Worm (Caenorhabditis elegans): ENCODE measurements around the gene Y68A4B.3.

The Y68A4B.3 gene

DNA sequence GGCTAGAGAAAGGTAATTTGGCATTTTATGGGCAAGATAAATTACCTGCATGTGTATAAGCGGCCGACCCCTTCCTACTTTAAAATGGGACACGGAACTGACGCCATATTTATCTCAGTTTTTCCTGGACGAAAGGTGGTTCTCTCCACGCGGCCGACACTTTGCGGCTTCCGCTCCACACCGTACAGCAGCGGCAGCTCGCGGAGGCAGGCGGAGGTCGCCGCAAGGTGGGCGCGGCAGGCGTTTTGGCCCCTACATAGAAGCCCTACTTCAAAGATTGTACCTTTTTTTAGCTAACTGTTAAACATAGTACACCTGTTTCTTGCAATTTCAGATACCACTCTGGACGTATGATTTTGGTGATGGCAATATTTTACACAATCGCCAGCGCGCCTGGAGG, 36.0 kb downstream of the Y68A4B.3 start:
- no peak for TF ChIP-seq unc-30 (tag; optimal IDR thresholded peaks at IDR 0.05)
- TF ChIP-seq ceh-8 (GFP tag; optimal IDR thresholded peaks at IDR 0.05), result no peak
- TF ChIP-seq nhr-11 (tag; optimal IDR thresholded peaks at IDR 0.05), result no peak
- no peak for TF ChIP-seq fos-1 (tag; optimal IDR thresholded peaks at IDR 0.05)

DNA sequence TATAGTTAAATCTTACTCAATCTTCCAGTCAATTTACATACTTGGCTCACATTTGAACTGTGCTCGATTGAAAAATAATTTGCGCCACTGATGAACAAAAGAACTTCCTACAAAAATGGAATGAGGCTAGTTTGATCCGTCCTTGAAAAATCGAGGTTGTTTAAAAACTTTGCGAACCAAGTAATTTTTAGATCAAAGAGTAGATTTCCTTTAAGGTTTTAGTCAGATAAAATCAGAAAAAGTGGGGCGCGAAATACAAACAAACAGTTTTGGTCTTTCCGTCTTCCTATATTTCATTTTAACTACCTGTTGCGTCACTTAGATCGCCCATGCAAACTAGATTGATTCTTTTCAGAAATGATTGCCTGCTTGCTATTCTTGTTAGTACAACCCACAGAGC, 40.6 kb downstream of the Y68A4B.3 start, which contains the start of gene Y68A4A.10:
Y68A4A.10 (plus strand) TSS at position 301 of the 400 bp plus-strand sequence.
- TF ChIP-seq sox-4 (tag; optimal IDR thresholded peaks at IDR 0.05) (no peak), zag-1 (tag; optimal IDR thresholded peaks at IDR 0.05) (no peak)

DNA sequence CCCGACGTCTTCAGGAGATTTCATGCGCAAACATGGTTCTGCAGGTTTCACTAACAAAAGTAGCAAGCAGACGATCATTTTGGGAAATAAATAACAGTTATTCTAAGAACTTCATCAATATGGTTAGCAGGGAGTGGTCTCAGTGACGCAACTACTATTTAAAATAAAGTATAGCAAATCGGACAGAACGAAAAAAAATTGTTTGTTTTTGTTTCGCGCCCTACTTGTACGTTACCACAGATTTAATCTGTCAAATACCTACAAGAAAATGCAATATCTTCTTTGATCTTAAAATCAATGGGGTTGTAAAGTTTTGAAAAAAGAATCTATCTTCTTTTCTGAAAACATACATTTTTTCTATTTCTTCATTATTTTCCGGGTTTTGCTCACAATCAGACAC, 43.5 kb downstream of the Y68A4B.3 start, which contains the start of gene srz-96:
srz-96 (plus strand) TSS at position 301 of the 400 bp plus-strand sequence.
- TF ChIP-seq mep-1 (tag; optimal IDR thresholded peaks at IDR 0.05), result no peak
- no peak for TF ChIP-seq nhr-84 (tag; optimal IDR thresholded peaks at IDR 0.05)
- TF ChIP-seq fkh-10 (GFP tag; optimal IDR thresholded peaks at IDR 0.05), result no peak
- TF ChIP-seq nhr-47 (tag; optimal IDR thresholded peaks at IDR 0.05), result no peak
- TF ChIP-seq hpl-2 (GFP tag; optimal IDR thresholded peaks at IDR 0.05), result no peak
- TF ChIP-seq sup-37 (GFP tag; optimal IDR thresholded peaks at IDR 0.05), result no peak
- no peak for TF ChIP-seq grh-1 (GFP tag; IDR thresholded peaks at IDR 0.05)
- no peak for TF ChIP-seq ztf-4 (tag; optimal IDR thresholded peaks at IDR 0.05)
- no peak for TF ChIP-seq nhr-77 (tag; optimal IDR thresholded peaks at IDR 0.05)
- TF ChIP-seq unc-98 (GFP tag; IDR thresholded peaks at IDR 0.05), result no peak
- TF ChIP-seq ztf-11 (tag; optimal IDR thresholded peaks at IDR 0.05), result no peak
- no peak for TF ChIP-seq C04F5.9 (tag; optimal IDR thresholded peaks at IDR 0.05)
- TF ChIP-seq unc-30 (tag; optimal IDR thresholded peaks at IDR 0.05), result no peak

DNA sequence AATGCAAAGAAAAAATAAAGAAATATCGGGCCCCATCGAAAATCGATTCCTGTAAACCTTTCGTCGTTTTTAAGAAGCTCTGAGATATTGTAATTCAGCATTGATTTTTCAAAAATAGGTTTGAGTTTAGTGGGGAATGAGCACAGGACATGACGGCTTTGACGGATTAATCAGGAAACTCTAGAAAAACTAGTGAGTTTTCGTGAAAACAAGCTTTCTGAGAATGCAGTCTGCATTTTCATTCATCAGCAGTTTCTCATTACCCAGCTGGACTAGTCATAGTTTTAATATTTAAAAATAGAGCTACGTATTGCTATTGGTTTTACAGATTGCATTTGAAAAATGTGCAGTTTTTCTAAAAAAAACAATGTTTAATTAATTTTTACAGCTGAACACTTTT, 50.2 kb downstream of the Y68A4B.3 start, which contains the start of gene srz-47:
srz-47 (minus strand) TSS at position 101 of the 400 bp plus-strand sequence.
- TF ChIP-seq hlh-4 (tag; optimal IDR thresholded peaks at IDR 0.05), result peak; percentile 29
- no peak for TF ChIP-seq C34B4.2 (tag; optimal IDR thresholded peaks at IDR 0.05)

Measured in whole organism, L1 larva.